Worm (Caenorhabditis elegans): ENCODE data around the gene R07E5.5.

The R07E5.5 gene

DNA sequence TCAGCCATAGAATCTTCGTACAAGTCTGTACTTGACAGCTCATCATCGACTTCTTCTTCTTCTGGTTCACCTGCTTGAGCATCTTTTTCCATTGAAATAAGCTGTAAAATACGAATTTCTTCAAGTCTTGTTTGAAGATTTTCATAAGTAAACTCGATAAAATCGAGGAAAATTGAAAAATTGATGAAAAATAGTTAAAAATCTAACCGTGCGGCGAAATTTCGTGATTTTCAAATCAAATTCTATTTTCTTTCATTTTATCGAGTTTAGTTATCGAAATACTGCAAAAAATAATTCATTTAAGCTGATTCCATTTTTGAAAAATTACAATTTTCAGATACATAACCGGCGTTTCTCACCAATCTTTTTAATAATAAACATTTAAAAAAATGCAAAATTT, 17.9 kb downstream of the R07E5.5 start, which contains the start of gene R07E5.11:
R07E5.11 (minus strand) TSS at position 101 of the 400 bp plus-strand sequence.
- TF ChIP-seq madf-2 (tag; optimal IDR thresholded peaks at IDR 0.05) (no peak), hlh-15 (tag; optimal IDR thresholded peaks at IDR 0.05) (no peak), unc-42 (tag; optimal IDR thresholded peaks at IDR 0.05) (no peak), pha-4 (tag; optimal IDR thresholded peaks at IDR 0.05) (no peak), zip-5 (tag; optimal IDR thresholded peaks at IDR 0.05) (no peak), rnt-1 (tag; optimal IDR thresholded peaks at IDR 0.05) (no peak), unc-86 (tag; optimal IDR thresholded peaks at IDR 0.05) (no peak), sox-4 (tag; optimal IDR thresholded peaks at IDR 0.05) (no peak), Y22D7AL.16 (tag; optimal IDR thresholded peaks at IDR 0.05) (no peak), hlh-6 (tag; optimal IDR thresholded peaks at IDR 0.05) (no peak), nhr-232 (tag; optimal IDR thresholded peaks at IDR 0.05) (no peak), ceh-19 (GFP tag; optimal IDR thresholded peaks at IDR 0.05) (no peak), pqm-1 (tag; optimal IDR thresholded peaks at IDR 0.05) (no peak), fkh-6 (tag; optimal IDR thresholded peaks at IDR 0.05) (no peak)

ce11 chrIII:4417956-4418355, 20.7 kb downstream of the R07E5.5 start, which contains the start of the genes R07E5.19 and pdcd-2:
TSS of gene R07E5.19 (minus strand) at chrIII:4418056.
TSS of gene pdcd-2 (minus strand) at chrIII:4418057.
- TF ChIP-seq ceh-22 (tag; optimal IDR thresholded peaks at IDR 0.05) (no peak), fkh-6 (tag; optimal IDR thresholded peaks at IDR 0.05) (no peak), pat-9 (tag; optimal IDR thresholded peaks at IDR 0.05) (no peak), unc-86 (tag; optimal IDR thresholded peaks at IDR 0.05) (no peak), elt-4 (tag; optimal IDR thresholded peaks at IDR 0.05) (no peak), unc-42 (tag; optimal IDR thresholded peaks at IDR 0.05) (no peak), odd-2 (tag; optimal IDR thresholded peaks at IDR 0.05) (no peak), K02D7.2 (tag; optimal IDR thresholded peaks at IDR 0.05) (no peak), Y22D7AL.16 (tag; optimal IDR thresholded peaks at IDR 0.05) (no peak), ahr-1 (tag; optimal IDR thresholded peaks at IDR 0.05) (no peak), ceh-48 (tag; optimal IDR thresholded peaks at IDR 0.05) (no peak), pax-1 (tag; optimal IDR thresholded peaks at IDR 0.05) (no peak), sox-4 (tag; optimal IDR thresholded peaks at IDR 0.05) (no peak), ceh-14 (tag; optimal IDR thresholded peaks at IDR 0.05) (no peak)

DNA sequence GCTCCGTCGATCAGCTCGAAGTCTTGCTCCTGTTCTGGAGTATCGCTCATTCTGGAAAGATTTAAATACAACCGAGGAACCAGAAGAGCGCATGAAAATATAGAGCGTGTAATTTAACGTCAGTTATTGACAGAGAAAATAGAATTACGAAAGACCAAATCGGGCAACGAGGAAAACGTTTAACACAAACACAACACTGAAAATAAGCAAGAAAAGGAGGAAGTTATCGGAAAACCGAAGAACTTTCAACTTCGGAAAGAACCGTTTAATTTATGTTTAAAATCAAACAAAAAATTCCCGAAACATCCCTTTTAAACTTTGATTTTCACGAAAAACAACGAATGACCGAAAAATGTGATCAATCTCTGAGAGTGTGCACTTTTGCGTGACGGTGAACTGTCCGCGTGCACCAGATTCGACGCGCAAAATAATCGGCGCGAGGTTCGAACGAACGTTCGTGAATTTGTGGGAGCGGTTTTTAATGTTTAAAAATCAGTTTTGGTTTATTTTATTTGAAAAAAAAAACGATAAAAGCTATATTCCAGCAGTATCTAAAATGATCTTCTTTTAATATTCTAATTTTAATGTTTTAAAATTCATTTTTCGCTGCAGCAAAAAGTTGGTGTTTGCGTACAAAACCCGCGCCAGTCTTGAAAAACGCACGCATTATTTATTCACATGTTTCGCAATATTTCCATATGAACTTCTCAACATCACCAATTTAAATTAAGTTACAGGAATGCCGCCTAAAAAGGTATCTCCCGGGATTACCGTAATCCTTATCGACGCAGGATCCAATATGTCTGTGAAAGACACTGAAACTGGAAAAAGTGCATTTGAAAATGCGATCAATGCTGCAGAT, 22.1 kb downstream of the R07E5.5 start, which contains the start of the genes R07E5.7 and cku-80:
R07E5.7 (minus strand) TSS at position 51 of the 862 bp plus-strand sequence.
cku-80 (plus strand) TSS at position 732 of the 862 bp plus-strand sequence.
- no peak for TF ChIP-seq ceh-30 (tag; optimal IDR thresholded peaks at IDR 0.05)
- no peak for TF ChIP-seq mec-3 (tag; optimal IDR thresholded peaks at IDR 0.05; ENCODE audit: borderline replicate concordance)
- TF ChIP-seq nfya-1 (tag; optimal IDR thresholded peaks at IDR 0.05): peak; percentile 53
- TF ChIP-seq T23F11.4 (GFP tag; optimal IDR thresholded peaks at IDR 0.05): no peak
- no peak for TF ChIP-seq eyg-1 (tag; optimal IDR thresholded peaks at IDR 0.05)
- TF ChIP-seq elt-2 (tag; optimal IDR thresholded peaks at IDR 0.05): peak; percentile 39
- TF ChIP-seq pat-9 (tag; optimal IDR thresholded peaks at IDR 0.05): peak; percentile 12
- TF ChIP-seq hlh-30 (tag; optimal IDR thresholded peaks at IDR 0.05; ENCODE audit: insufficient read depth): peak; percentile 64
- no peak for TF ChIP-seq ceh-9 (tag; optimal IDR thresholded peaks at IDR 0.05)
- TF ChIP-seq ceh-34 (tag; optimal IDR thresholded peaks at IDR 0.05): peak; percentile 20
- TF ChIP-seq unc-42 (tag; optimal IDR thresholded peaks at IDR 0.05): peak; percentile 17

DNA sequence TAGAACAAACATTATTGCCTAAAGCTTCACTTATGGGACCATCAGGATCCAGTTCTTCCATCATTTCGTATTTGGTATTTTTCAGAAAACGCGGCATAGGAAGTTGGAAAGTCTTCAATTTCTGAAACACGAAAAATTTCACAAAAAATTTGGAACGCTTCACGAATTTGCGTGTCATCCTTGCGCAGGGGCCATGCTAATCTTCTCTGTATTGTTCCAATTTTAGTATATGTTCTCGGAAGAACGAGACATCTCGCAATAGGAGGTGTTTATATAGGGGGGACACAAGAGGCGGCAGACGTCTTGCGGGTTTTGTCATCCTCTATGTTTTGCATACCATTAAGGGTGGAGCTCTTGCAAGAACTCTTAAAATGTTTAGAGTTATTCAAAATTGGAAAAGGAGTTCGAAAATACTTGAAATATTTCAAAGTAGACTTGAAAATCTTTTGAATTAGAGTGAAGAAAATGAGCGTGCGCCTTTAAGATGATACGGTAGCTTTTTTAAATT, 29.6 kb downstream of the R07E5.5 start:
- peak; percentile 57 for TF ChIP-seq elt-2 (tag; optimal IDR thresholded peaks at IDR 0.05)
- peak; percentile 91 for TF ChIP-seq sox-2 (GFP tag; IDR thresholded peaks at IDR 0.05)
- TF ChIP-seq fkh-6 (tag; optimal IDR thresholded peaks at IDR 0.05): peak; percentile 62
- peak; percentile 24 for TF ChIP-seq C08G9.2 (tag; optimal IDR thresholded peaks at IDR 0.05)
- peak; percentile 7 for TF ChIP-seq tbx-2 (tag; optimal IDR thresholded peaks at IDR 0.05)
- peak; percentile 53 for TF ChIP-seq nhr-232 (tag; optimal IDR thresholded peaks at IDR 0.05)
- TF ChIP-seq madf-2 (tag; optimal IDR thresholded peaks at IDR 0.05): peak; percentile 33
- peak; percentile 42 for TF ChIP-seq ceh-6 (GFP tag; optimal IDR thresholded peaks at IDR 0.05)
- peak; percentile 14 for TF ChIP-seq lin-11 (tag; optimal IDR thresholded peaks at IDR 0.05)
- peak; percentile 58 for TF ChIP-seq K02D7.2 (tag; optimal IDR thresholded peaks at IDR 0.05)
- TF ChIP-seq unc-86 (tag; optimal IDR thresholded peaks at IDR 0.05): peak; percentile 49
- TF ChIP-seq sox-4 (tag; optimal IDR thresholded peaks at IDR 0.05): peak; percentile 59
- peak; percentile 63 for TF ChIP-seq ceh-2 (tag; optimal IDR thresholded peaks at IDR 0.05)
- peak; percentile 40 for TF ChIP-seq zip-5 (tag; optimal IDR thresholded peaks at IDR 0.05)
- TF ChIP-seq ceh-24 (tag; optimal IDR thresholded peaks at IDR 0.05): peak; percentile 40
- peak; percentile 54 for TF ChIP-seq ttx-3 (tag; optimal IDR thresholded peaks at IDR 0.05)
- peak; percentile 82 for TF ChIP-seq ceh-45 (GFP tag; IDR thresholded peaks at IDR 0.05)
- TF ChIP-seq pat-9 (tag; optimal IDR thresholded peaks at IDR 0.05): peak; percentile 66
- TF ChIP-seq fax-1 (tag; optimal IDR thresholded peaks at IDR 0.05): peak; percentile 5

Measured in whole organism, late embryonic.